Worm (Caenorhabditis elegans) whole organism, L3 larva: Measurements from ENCODE around the gene oac-42.

ENCODE experiments used
- R02D3.7 ChIP-seq: fragments of 150-350 bp; optimal IDR thresholded peaks from 2 replicates; lab custom pipeline; 2014; ENCODE audit warnings: missing biosample characterization, missing genetic modification characterization
- ZK546.5 ChIP-seq: sonication (generic microtip); optimal IDR thresholded peaks from 2 replicates; lab custom pipeline; 2017; ENCODE audit warnings: missing biosample characterization, missing genetic modification characterization
- aly-2 ChIP-seq: fragments of 150-350 bp; optimal IDR thresholded peaks from 2 replicates; lab custom pipeline; 2014; ENCODE audit warnings: missing biosample characterization, missing genetic modification characterization
- ama-1 ChIP-seq: fragments of 150-350 bp; optimal IDR thresholded peaks from 2 replicates; lab custom pipeline; 2018
- ceh-16 ChIP-seq: sonication (generic microtip); optimal IDR thresholded peaks from 2 replicates; lab custom pipeline; 2017; ENCODE audit warnings: missing biosample characterization, missing genetic modification characterization
- ceh-28 ChIP-seq: fragments of 150-350 bp; optimal IDR thresholded peaks from 2 replicates; lab custom pipeline; 2014; ENCODE audit warnings: missing biosample characterization, missing genetic modification reagents, missing genetic modification characterization
- ceh-82 ChIP-seq: fragments of 150-350 bp; optimal IDR thresholded peaks from 2 replicates; lab custom pipeline; 2014; ENCODE audit warnings: missing biosample characterization, missing genetic modification characterization
- ceh-9 ChIP-seq: sonication (generic microtip); optimal IDR thresholded peaks from 2 replicates; lab custom pipeline; 2018; ENCODE audit warnings: missing biosample characterization, missing genetic modification characterization
- daf-12 ChIP-seq: fragments of 150-350 bp; optimal IDR thresholded peaks from 2 replicates; lab custom pipeline; 2014; ENCODE audit warnings: missing biosample characterization, missing genetic modification reagents, missing genetic modification characterization
- egl-27 ChIP-seq: sonication (generic microtip); optimal IDR thresholded peaks from 4 replicates; lab custom pipeline; 2017; ENCODE audit warnings: missing biosample characterization, missing genetic modification reagents, missing genetic modification characterization
- egl-5 ChIP-seq: fragments of 150-350 bp; optimal IDR thresholded peaks from 2 replicates; lab custom pipeline; 2017; ENCODE audit warnings: missing biosample characterization, missing genetic modification reagents, missing genetic modification characterization, inconsistent platforms
- elt-2 ChIP-seq: sonication (generic microtip); optimal IDR thresholded peaks from 2 replicates; lab custom pipeline; 2016; ENCODE audit warnings: missing genetic modification reagents, mild to moderate bottlenecking, missing genetic modification characterization, missing compliant biosample characterization
- elt-3 ChIP-seq, 3 experiments: fragments of 150-350 bp in 1 of 3; sonication (generic microtip) in 2 of 3; optimal IDR thresholded peaks; 2 replicates in 2 of 3; 4 replicates in 1 of 3; lab custom pipeline; 2014 to 2017; ENCODE audit warnings: missing biosample characterization in 3 of 3, missing genetic modification characterization in 3 of 3
- eor-1 ChIP-seq, 2 experiments: fragments of 150-350 bp; optimal IDR thresholded peaks; 2 replicates each; lab custom pipeline; 2014 to 2018; ENCODE audit warnings: missing biosample characterization in 2 of 2, missing genetic modification characterization in 2 of 2
- fkh-10 ChIP-seq: sonication (generic microtip); optimal IDR thresholded peaks from 2 replicates; lab custom pipeline; 2017; ENCODE audit warnings: missing biosample characterization, missing genetic modification reagents, missing genetic modification characterization
- fkh-2 ChIP-seq: fragments of 150-350 bp; optimal IDR thresholded peaks from 2 replicates; lab custom pipeline; 2014; ENCODE audit warnings: missing biosample characterization, missing genetic modification reagents, missing genetic modification characterization
- fos-1 ChIP-seq: fragments of 150-350 bp; optimal IDR thresholded peaks from 2 replicates; lab custom pipeline; 2014; ENCODE audit warnings: missing biosample characterization, missing genetic modification characterization
- hmg-11 ChIP-seq: sonication (generic microtip); optimal IDR thresholded peaks from 2 replicates; lab custom pipeline; 2016; ENCODE audit warnings: missing genetic modification characterization, missing compliant biosample characterization
- jun-1 ChIP-seq: fragments of 150-350 bp; optimal IDR thresholded peaks from 2 replicates; lab custom pipeline; 2014; ENCODE audit warnings: missing biosample characterization, missing genetic modification reagents, missing genetic modification characterization
- lin-15B ChIP-seq: fragments of 150-350 bp; optimal IDR thresholded peaks from 2 replicates; lab custom pipeline; 2014; ENCODE audit warnings: missing biosample characterization, missing genetic modification characterization
- lin-39 ChIP-seq: fragments of 150-350 bp; optimal IDR thresholded peaks from 2 replicates; lab custom pipeline; 2018; ENCODE audit warnings: missing biosample characterization, missing genetic modification reagents, missing genetic modification characterization
- lsy-12 ChIP-seq: sonication (generic microtip); optimal IDR thresholded peaks from 2 replicates; lab custom pipeline; 2016; ENCODE audit warnings: mild to moderate bottlenecking, missing genetic modification characterization, missing compliant biosample characterization
- mdl-1 ChIP-seq: fragments of 150-350 bp; optimal IDR thresholded peaks from 2 replicates; lab custom pipeline; 2014; ENCODE audit warnings: missing biosample characterization, missing genetic modification characterization
- mml-1 ChIP-seq: fragments of 150-350 bp; sonication (generic microtip); optimal IDR thresholded peaks from 3 replicates; lab custom pipeline; 2014; ENCODE audit warnings: missing biosample characterization, missing genetic modification characterization
- nfya-1 ChIP-seq: sonication (generic microtip); optimal IDR thresholded peaks from 2 replicates; lab custom pipeline; 2017; ENCODE audit warnings: missing genetic modification characterization, mild to moderate bottlenecking, missing compliant biosample characterization, antibody characterized with exemption, moderate library complexity; ENCODE audit not compliant: insufficient read depth
- nhr-11 ChIP-seq: fragments of 150-350 bp; optimal IDR thresholded peaks from 2 replicates; lab custom pipeline; 2014; ENCODE audit warnings: missing biosample characterization, missing genetic modification characterization
- nhr-23 ChIP-seq: fragments of 150-350 bp; optimal IDR thresholded peaks from 2 replicates; lab custom pipeline; 2014; ENCODE audit warnings: missing biosample characterization, missing genetic modification reagents, missing genetic modification characterization
- nhr-25 ChIP-seq: sonication (generic microtip); optimal IDR thresholded peaks from 2 replicates; lab custom pipeline; 2017; ENCODE audit warnings: missing biosample characterization, missing genetic modification characterization
- nhr-28 ChIP-seq: fragments of 150-350 bp; optimal IDR thresholded peaks from 2 replicates; lab custom pipeline; 2014; ENCODE audit warnings: missing biosample characterization, missing genetic modification characterization
- nhr-43 ChIP-seq: sonication (generic microtip); optimal IDR thresholded peaks from 2 replicates; lab custom pipeline; 2016; ENCODE audit warnings: mild to moderate bottlenecking, missing genetic modification characterization, missing compliant biosample characterization; ENCODE audit not compliant: poor library complexity, severe bottlenecking
- nhr-77 ChIP-seq: fragments of 150-350 bp; optimal IDR thresholded peaks from 2 replicates; lab custom pipeline; 2014; ENCODE audit warnings: missing biosample characterization, missing genetic modification characterization
- pha-4 ChIP-seq: fragments of 150-350 bp; optimal IDR thresholded peaks from 2 replicates; lab custom pipeline; 2014; ENCODE audit warnings: missing biosample characterization, missing genetic modification reagents, missing genetic modification characterization
- pqm-1 ChIP-seq: fragments of 150-350 bp; optimal IDR thresholded peaks from 2 replicates; lab custom pipeline; 2017; ENCODE audit warnings: missing biosample characterization, missing genetic modification characterization, inconsistent platforms
- sea-2 ChIP-seq: fragments of 150-350 bp; sonication (generic microtip); optimal IDR thresholded peaks from 4 replicates; lab custom pipeline; 2014; ENCODE audit warnings: missing biosample characterization, missing genetic modification reagents, missing genetic modification characterization
- skn-1 ChIP-seq: fragments of 150-350 bp; optimal IDR thresholded peaks from 2 replicates; lab custom pipeline; 2014; ENCODE audit warnings: missing biosample characterization, missing genetic modification characterization
- snpc-4 ChIP-seq: fragments of 150-350 bp; optimal IDR thresholded peaks from 2 replicates; lab custom pipeline; 2014; ENCODE audit warnings: missing biosample characterization, missing genetic modification characterization
- unc-39 ChIP-seq: sonication (generic microtip); optimal IDR thresholded peaks from 4 replicates; lab custom pipeline; 2017; ENCODE audit warnings: missing biosample characterization, missing genetic modification characterization
- unc-62 ChIP-seq: fragments of 150-350 bp; sonication (generic microtip); optimal IDR thresholded peaks from 4 replicates; lab custom pipeline; 2014; ENCODE audit warnings: missing biosample characterization, missing genetic modification reagents, missing genetic modification characterization
- zag-1 ChIP-seq: fragments of 150-350 bp; optimal IDR thresholded peaks from 2 replicates; lab custom pipeline; 2014; ENCODE audit warnings: missing biosample characterization, missing genetic modification characterization
- ztf-11 ChIP-seq: fragments of 150-350 bp; optimal IDR thresholded peaks from 2 replicates; lab custom pipeline; 2014; ENCODE audit warnings: missing biosample characterization, missing genetic modification characterization
- ztf-4 ChIP-seq: fragments of 150-350 bp; optimal IDR thresholded peaks from 2 replicates; lab custom pipeline; 2014; ENCODE audit warnings: missing biosample characterization, missing genetic modification characterization

Gene oac-42

ce11 chrV:15887708-15888295 is 3.2 kb upstream of the oac-42 start:
- TF ChIP-seq unc-62 (GFP tag; lab: Kevin White, UChicago) (no peak), jun-1 (peak; percentile 70), eor-1 (tag; optimal IDR thresholded peaks at IDR 0.05; lab: Kevin White, UChicago) (no peak), elt-3 (tag; optimal IDR thresholded peaks at IDR 0.05; lab: Kevin White, UChicago) (no peak), elt-2 (tag; lab: Kevin White, UChicago) (peak; percentile 93), unc-39 (tag; lab: Kevin White, UChicago) (no peak), nhr-28 (tag; lab: Kevin White, UChicago) (no peak), ztf-4 (no peak), pha-4 (tag; lab: Kevin White, UChicago) (peak; percentile 16), nfya-1 (peak; percentile 76), lsy-12 (tag; lab: Kevin White, UChicago) (no peak), ceh-9 (tag; lab: Kevin White, UChicago) (no peak), fos-1 (peak; percentile 33), sea-2 (no peak), pqm-1 (tag; lab: Kevin White, UChicago) (peak; percentile 89)

- no peak for TF ChIP-seq elt-2 (tag; lab: Kevin White, UChicago)
- peak; percentile 9 for TF ChIP-seq pqm-1 (tag; lab: Kevin White, UChicago)
Observed at ce11 chrV:15885967-15886366, 1.4 kb upstream of the oac-42 start, which contains the start of gene T06C12.9. TSS of gene T06C12.9 (minus strand) at chrV:15886067.

ce11 chrV:15880705-15881104 is 3.9 kb downstream of the oac-42 start:
- TF ChIP-seq fkh-2 (tag; lab: Kevin White, UChicago), result no peak
- TF ChIP-seq lsy-12 (tag; lab: Kevin White, UChicago), result no peak
- TF ChIP-seq nhr-11, result no peak
- no peak for TF ChIP-seq ZK546.5 (tag; lab: Kevin White, UChicago)
- TF ChIP-seq fos-1, result no peak
- TF ChIP-seq nhr-28 (tag; lab: Kevin White, UChicago), result no peak
- TF ChIP-seq nfya-1, result peak; percentile 18
- TF ChIP-seq ztf-11 (tag; lab: Kevin White, UChicago), result no peak
- peak; percentile 76 for TF ChIP-seq elt-2 (tag; lab: Kevin White, UChicago)
- no peak for TF ChIP-seq R02D3.7
- peak; percentile 63 for TF ChIP-seq egl-27 (tag; lab: Kevin White, UChicago)
- TF ChIP-seq eor-1 (tag; optimal IDR thresholded peaks at IDR 0.05; lab: Kevin White, UChicago), result no peak
- TF ChIP-seq lin-39, result no peak
- TF ChIP-seq ceh-82 (tag; lab: Kevin White, UChicago), result no peak
- no peak for TF ChIP-seq ama-1 (lab: Kevin White, UChicago)
- TF ChIP-seq aly-2 (tag; lab: Kevin White, UChicago), result no peak
- TF ChIP-seq hmg-11 (tag; lab: Kevin White, UChicago), result peak; percentile 34
- no peak for TF ChIP-seq unc-62 (GFP tag; lab: Kevin White, UChicago)
- TF ChIP-seq nhr-23 (tag; lab: Kevin White, UChicago), result no peak
- TF ChIP-seq nhr-25 (tag; lab: Kevin White, UChicago), result peak; percentile 36
- peak; percentile 97 for TF ChIP-seq skn-1
- TF ChIP-seq mdl-1 (tag; lab: Kevin White, UChicago), result no peak
- TF ChIP-seq zag-1 (tag; lab: Kevin White, UChicago), result no peak
- no peak for TF ChIP-seq nhr-77 (tag; lab: Kevin White, UChicago)
- peak; percentile 84 for TF ChIP-seq pha-4 (tag; lab: Kevin White, UChicago)
- TF ChIP-seq ceh-16 (tag; lab: Kevin White, UChicago), result no peak
- TF ChIP-seq pqm-1 (tag; lab: Kevin White, UChicago), result peak; percentile 62
- TF ChIP-seq elt-3 (tag; optimal IDR thresholded peaks at IDR 0.05; lab: Kevin White, UChicago), result peak in 1 of 3 experiments; percentile 8
- peak; percentile 68 for TF ChIP-seq ceh-28 (tag; lab: Kevin White, UChicago)
- peak; percentile 15 for TF ChIP-seq lin-15B (tag; lab: Kevin White, UChicago)
- no peak for TF ChIP-seq daf-12 (tag; lab: Kevin White, UChicago)
- no peak for TF ChIP-seq sea-2
- no peak for TF ChIP-seq fkh-10 (GFP tag; lab: Kevin White, UChicago)
- no peak for TF ChIP-seq snpc-4 (tag; lab: Kevin White, UChicago)
- peak; percentile 69 for TF ChIP-seq jun-1
- no peak for TF ChIP-seq nhr-43 (tag; lab: Kevin White, UChicago)
- no peak for TF ChIP-seq egl-5
- no peak for TF ChIP-seq mml-1 (tag; lab: Kevin White, UChicago)
